Worm (Caenorhabditis elegans) whole organism, L4 larva: ENCODE measurements around the gene T03F6.3.

ENCODE experiments used
- nhr-11 ChIP-seq: fragments of 150-350 bp; optimal IDR thresholded peaks from 2 replicates; lab custom pipeline; 2014; ENCODE audit warnings: missing biosample characterization, missing genetic modification characterization
- unc-62 ChIP-seq, 3 experiments: fragments of 150-350 bp in 1 of 3; sonication (generic microtip); optimal IDR thresholded peaks in 2 of 3; peaks in 1 of 3; 1 replicate in 1 of 3; 2 replicates in 2 of 3; lab custom pipeline; 2014 to 2017; ENCODE audit warnings: missing biosample characterization in 3 of 3, missing genetic modification characterization in 3 of 3, missing genetic modification reagents in 3 of 3, missing genotype in 1 of 3

ce11 chrIII:13344538-13345136 lies 44.6 kb upstream of the T03F6.3 start, which contains the start of gene acaa-2:
- TF ChIP-seq nhr-11 (tag; lab: Kevin White, UChicago) (peak; percentile 77), unc-62 (GFP tag; optimal IDR thresholded peaks at IDR 0.05 in 1 of 2; lab: Kevin White, UChicago) (no peak), unc-62 (tag; optimal IDR thresholded peaks at IDR 0.05; lab: Kevin White, UChicago) (no peak)
